Worm (Caenorhabditis elegans) whole organism, L4 larva: Measurements from ENCODE around the gene slcf-1.

ENCODE experiments used
- T26A8.4 ChIP-seq: fragments of 200-800 bp; sonication (Bioruptor generic); IDR thresholded peaks from 2 replicates; pipeline ENCODE4 v1.3.6; 2022; ENCODE audit warnings: missing genetic modification characterization, missing compliant biosample characterization
- Y48G9A.11 ChIP-seq: fragments of 200-800 bp; sonication (Bioruptor generic); IDR thresholded peaks from 2 replicates; pipeline ENCODE4 v1.3.6; 2022; ENCODE audit warnings: missing genetic modification reagents, missing genetic modification characterization, missing compliant biosample characterization
- Y75B8A.6 ChIP-seq: fragments of 200-800 bp; sonication (Bioruptor generic); IDR thresholded peaks from 2 replicates; pipeline ENCODE4 v1.3.6; 2022; ENCODE audit warnings: missing genetic modification reagents, missing genetic modification characterization, missing compliant biosample characterization
- ZK337.2 ChIP-seq: fragments of 200-800 bp; sonication (Bioruptor generic); IDR thresholded peaks from 2 replicates; pipeline ENCODE4 v1.3.6; 2022; ENCODE audit warnings: missing genetic modification reagents, missing genetic modification characterization, missing compliant biosample characterization
- aha-1 ChIP-seq: fragments of 150-350 bp; peaks from one replicate; lab custom pipeline; 2014; ENCODE audit warnings: missing biosample characterization, missing genetic modification characterization
- aly-2 ChIP-seq: sonication (generic microtip); optimal IDR thresholded peaks from 2 replicates; lab custom pipeline; 2018; ENCODE audit warnings: missing biosample characterization, missing genetic modification characterization
- arid-1 ChIP-seq: fragments of 200-800 bp; sonication (Bioruptor generic); conservative IDR thresholded peaks from 2 replicates; pipeline ENCODE4 v1.3.6; 2022; ENCODE audit warnings: missing genetic modification reagents, missing genetic modification characterization, missing compliant biosample characterization
- ceh-44 ChIP-seq: fragments of 200-800 bp; sonication (Bioruptor generic); IDR thresholded peaks from 2 replicates; pipeline ENCODE4 v1.3.6; 2022; ENCODE audit warnings: missing genetic modification reagents, missing genetic modification characterization, missing compliant biosample characterization
- ces-1 ChIP-seq: fragments of 150-350 bp; sonication (generic microtip); optimal IDR thresholded peaks from 4 replicates; lab custom pipeline; 2014; ENCODE audit warnings: missing biosample characterization, missing genetic modification reagents, missing genetic modification characterization
- daf-16 ChIP-seq, 3 experiments: sonication (generic microtip); optimal IDR thresholded peaks; 2 replicates each; lab custom pipeline; 2016 to 2017; ENCODE audit warnings: missing genetic modification characterization in 3 of 3, missing genetic modification reagents in 3 of 3, mild to moderate bottlenecking in 2 of 3, missing compliant biosample characterization in 2 of 3, missing biosample characterization in 1 of 3, moderate library complexity in 1 of 3
- daf-8 ChIP-seq: fragments of 200-800 bp; sonication (Bioruptor generic); IDR thresholded peaks from 2 replicates; pipeline ENCODE4 v1.3.6; 2022; ENCODE audit warnings: missing genetic modification characterization, missing compliant biosample characterization
- dmd-9 ChIP-seq: fragments of 200-800 bp; sonication (Bioruptor generic); IDR thresholded peaks from 2 replicates; pipeline ENCODE4 v1.3.6; 2022; ENCODE audit warnings: missing genetic modification reagents, missing genetic modification characterization, missing compliant biosample characterization
- dpl-1 ChIP-seq: fragments of 150-350 bp; optimal IDR thresholded peaks from 2 replicates; lab custom pipeline; 2014; ENCODE audit warnings: missing biosample characterization, missing genetic modification reagents, missing genetic modification characterization
- duxl-1 ChIP-seq: sonication (generic microtip); optimal IDR thresholded peaks from 2 replicates; lab custom pipeline; 2016; ENCODE audit warnings: mild to moderate bottlenecking, missing genetic modification characterization, moderate library complexity, missing compliant biosample characterization; ENCODE audit not compliant: poor library complexity
- egl-43 ChIP-seq: fragments of 200-800 bp; sonication (Bioruptor generic); IDR thresholded peaks from 2 replicates; pipeline ENCODE4 v1.3.6; 2022; ENCODE audit warnings: missing genetic modification reagents, missing genetic modification characterization, missing compliant biosample characterization
- fkh-10 ChIP-seq: fragments of 150-350 bp; optimal IDR thresholded peaks from 2 replicates; lab custom pipeline; 2014; ENCODE audit warnings: missing biosample characterization, missing genetic modification reagents, missing genetic modification characterization
- hlh-11 ChIP-seq: fragments of 200-800 bp; sonication (Bioruptor generic); optimal IDR thresholded peaks from 2 replicates; lab custom pipeline; 2018; ENCODE audit warnings: mild to moderate bottlenecking, missing genetic modification characterization, missing compliant biosample characterization
- hlh-30 ChIP-seq: sonication (generic microtip); optimal IDR thresholded peaks from 2 replicates; lab custom pipeline; 2017; ENCODE audit warnings: antibody characterized with exemption, mild to moderate bottlenecking, missing genetic modification characterization, missing compliant biosample characterization; ENCODE audit not compliant: insufficient read depth
- hmg-1.1 ChIP-seq: fragments of 200-800 bp; sonication (Bioruptor generic); IDR thresholded peaks from 2 replicates; pipeline ENCODE4 v1.3.6; 2022; ENCODE audit warnings: missing genetic modification reagents, missing genetic modification characterization, missing compliant biosample characterization
- lin-15B ChIP-seq: fragments of 150-350 bp; sonication (generic microtip); optimal IDR thresholded peaks from 3 replicates; lab custom pipeline; 2014; ENCODE audit warnings: missing biosample characterization, missing genetic modification characterization
- lin-38 ChIP-seq: fragments of 200-800 bp; sonication (Bioruptor generic); IDR thresholded peaks from 2 replicates; pipeline ENCODE4 v1.3.6; 2022; ENCODE audit warnings: missing genetic modification reagents, missing genetic modification characterization, missing compliant biosample characterization
- madf-5 ChIP-seq, 2 experiments: fragments of 200-800 bp; sonication (Bioruptor generic); IDR thresholded peaks; 2 replicates each; pipeline ENCODE4 v1.3.6; 2022; ENCODE audit warnings: missing compliant biosample characterization in 2 of 2, missing genetic modification characterization in 2 of 2
- madf-9 ChIP-seq: fragments of 200-800 bp; sonication (Bioruptor generic); conservative IDR thresholded peaks from 2 replicates; pipeline ENCODE4 v1.3.6; 2022; ENCODE audit warnings: missing genetic modification reagents, missing genetic modification characterization, missing compliant biosample characterization
- mdl-1 ChIP-seq, 2 experiments: fragments of 150-350 bp in 1 of 2; sonication (generic microtip) in 1 of 2; optimal IDR thresholded peaks; 2 replicates each; lab custom pipeline; 2014 to 2017; ENCODE audit warnings: missing biosample characterization in 2 of 2, missing genetic modification characterization in 2 of 2
- mep-1 ChIP-seq: fragments of 150-350 bp; sonication (generic microtip); optimal IDR thresholded peaks from 3 replicates; lab custom pipeline; 2014; ENCODE audit warnings: missing biosample characterization, missing genetic modification characterization
- mxl-3 ChIP-seq: fragments of 200-800 bp; sonication (Bioruptor generic); optimal IDR thresholded peaks from 2 replicates; lab custom pipeline; 2018; ENCODE audit warnings: mild to moderate bottlenecking, missing genetic modification characterization, missing compliant biosample characterization
- nhr-111 ChIP-seq: fragments of 200-800 bp; sonication (Bioruptor generic); optimal IDR thresholded peaks from 2 replicates; lab custom pipeline; 2018; ENCODE audit warnings: mild to moderate bottlenecking, missing genetic modification characterization, missing compliant biosample characterization
- nhr-237 ChIP-seq: sonication (generic microtip); optimal IDR thresholded peaks from 2 replicates; lab custom pipeline; 2017; ENCODE audit warnings: missing biosample characterization, missing genetic modification characterization
- nhr-42 ChIP-seq: fragments of 200-800 bp; sonication (Bioruptor generic); IDR thresholded peaks from 2 replicates; pipeline ENCODE4 v1.3.6; 2022; ENCODE audit warnings: missing genetic modification characterization, missing compliant biosample characterization
- nhr-77 ChIP-seq: fragments of 150-350 bp; optimal IDR thresholded peaks from 2 replicates; lab custom pipeline; 2014; ENCODE audit warnings: missing biosample characterization, missing genetic modification characterization
- pha-4 ChIP-seq, 2 experiments: fragments of 150-350 bp in 1 of 2; fragments of 200-800 bp in 1 of 2; sonication (Bioruptor generic) in 1 of 2; IDR thresholded peaks in 1 of 2; optimal IDR thresholded peaks in 1 of 2; 2 replicates each; pipeline versions ENCODE4 v1.3.6 to Lab custom; 2014 to 2022; ENCODE audit warnings: missing genetic modification characterization in 2 of 2, missing genetic modification reagents in 2 of 2, missing biosample characterization in 1 of 2, missing compliant biosample characterization in 1 of 2
- php-3 ChIP-seq: fragments of 200-800 bp; sonication (Bioruptor generic); IDR thresholded peaks from 2 replicates; pipeline ENCODE4 v1.3.6; 2022; ENCODE audit warnings: missing genetic modification reagents, missing genetic modification characterization, missing compliant biosample characterization
- sdz-12 ChIP-seq: fragments of 200-800 bp; sonication (Bioruptor generic); optimal IDR thresholded peaks from 2 replicates; lab custom pipeline; 2018; ENCODE audit warnings: mild to moderate bottlenecking, missing genetic modification characterization, missing compliant biosample characterization
- snpc-1.2 ChIP-seq: fragments of 200-800 bp; sonication (Bioruptor generic); IDR thresholded peaks from 2 replicates; pipeline ENCODE4 v1.3.6; 2022; ENCODE audit warnings: missing genetic modification reagents, missing genetic modification characterization, missing compliant biosample characterization
- snpc-4 ChIP-seq: fragments of 150-350 bp; optimal IDR thresholded peaks from 2 replicates; lab custom pipeline; 2014; ENCODE audit warnings: missing biosample characterization, missing genetic modification characterization
- unc-130 ChIP-seq: sonication (generic microtip); optimal IDR thresholded peaks from 2 replicates; lab custom pipeline; 2016; ENCODE audit warnings: missing genetic modification reagents, missing genetic modification characterization, missing compliant biosample characterization
- unc-62 ChIP-seq, 3 experiments: fragments of 150-350 bp in 1 of 3; sonication (generic microtip); optimal IDR thresholded peaks in 2 of 3; peaks in 1 of 3; 1 replicate in 1 of 3; 2 replicates in 2 of 3; lab custom pipeline; 2014 to 2017; ENCODE audit warnings: missing biosample characterization in 3 of 3, missing genetic modification characterization in 3 of 3, missing genetic modification reagents in 3 of 3, missing genotype in 1 of 3
- vab-7 ChIP-seq: fragments of 200-800 bp; sonication (Bioruptor generic); IDR thresholded peaks from 2 replicates; pipeline ENCODE4 v1.3.6; 2022; ENCODE audit warnings: missing genetic modification reagents, missing genetic modification characterization, missing compliant biosample characterization
- zip-11 ChIP-seq: fragments of 200-800 bp; sonication (Bioruptor generic); IDR thresholded peaks from 2 replicates; pipeline ENCODE4 v1.3.6; 2022; ENCODE audit warnings: missing genetic modification characterization, missing compliant biosample characterization
- ztf-11 ChIP-seq: fragments of 150-350 bp; optimal IDR thresholded peaks from 2 replicates; lab custom pipeline; 2014; ENCODE audit warnings: missing biosample characterization, missing genetic modification characterization
- ztf-7 ChIP-seq: fragments of 150-350 bp; optimal IDR thresholded peaks from 2 replicates; lab custom pipeline; 2014; ENCODE audit warnings: missing biosample characterization, missing genetic modification characterization

slcf-1 gene

ce11 chrX:10566775-10567174 is 37.7 kb downstream of the slcf-1 start:
- TF ChIP-seq lin-15B = no peak
- TF ChIP-seq fkh-10 (GFP tag; lab: Kevin White, UChicago) = no peak
- peak; percentile 66 for TF ChIP-seq dpl-1
- TF ChIP-seq hlh-30 = peak; percentile 5
- no peak for TF ChIP-seq snpc-1.2 (GFP tag; lab: Robert Waterston, UW)
- TF ChIP-seq ces-1 = peak; percentile 17
- no peak for TF ChIP-seq daf-8
- TF ChIP-seq sdz-12 (GFP tag; lab: Kevin White, UChicago) = no peak
- TF ChIP-seq dmd-9 (GFP tag; lab: Robert Waterston, UW) = no peak
- no peak for TF ChIP-seq nhr-111
- TF ChIP-seq duxl-1 (tag; lab: Kevin White, UChicago) = no peak
- TF ChIP-seq php-3 (GFP tag; lab: Robert Waterston, UW) = no peak
- no peak for TF ChIP-seq ceh-44 (GFP tag; lab: Robert Waterston, UW)
- no peak for TF ChIP-seq egl-43 (GFP tag; lab: Robert Waterston, UW)
- TF ChIP-seq Y75B8A.6 = no peak
- no peak for TF ChIP-seq nhr-42 (GFP tag; lab: Robert Waterston, UW)
- peak in 1 of 2 experiments; percentile 11 for TF ChIP-seq unc-62 (GFP tag; optimal IDR thresholded peaks at IDR 0.05 in 1 of 2; lab: Kevin White, UChicago)
- TF ChIP-seq unc-62 (tag; optimal IDR thresholded peaks at IDR 0.05; lab: Kevin White, UChicago) = no peak
- TF ChIP-seq ztf-11 (tag; lab: Kevin White, UChicago) = no peak
- no peak for TF ChIP-seq hlh-11 (tag; lab: Kevin White, UChicago)
- TF ChIP-seq mdl-1 (tag; optimal IDR thresholded peaks at IDR 0.05; lab: Kevin White, UChicago) = no peak
- TF ChIP-seq T26A8.4 (GFP tag; lab: Robert Waterston, UW) = no peak
- no peak for TF ChIP-seq daf-16 (GFP tag; optimal IDR thresholded peaks at IDR 0.05; lab: Kevin White, UChicago)
- peak; percentile 36 for TF ChIP-seq daf-16 (tag; optimal IDR thresholded peaks at IDR 0.05; lab: Kevin White, UChicago)
- TF ChIP-seq madf-5 (GFP tag; IDR thresholded peaks at IDR 0.05; lab: Robert Waterston, UW) = no peak
- no peak for TF ChIP-seq ztf-7 (tag; lab: Kevin White, UChicago)
- TF ChIP-seq unc-130 (GFP tag; lab: Kevin White, UChicago) = no peak
- no peak for TF ChIP-seq vab-7
- no peak for TF ChIP-seq madf-9 (GFP tag; lab: Robert Waterston, UW)
- TF ChIP-seq Y48G9A.11 (GFP tag; lab: Robert Waterston, UW) = no peak
- TF ChIP-seq nhr-77 (tag; lab: Kevin White, UChicago) = no peak
- no peak for TF ChIP-seq ZK337.2 (GFP tag; lab: Robert Waterston, UW)
- TF ChIP-seq mep-1 (tag; lab: Kevin White, UChicago) = peak; percentile 60
- no peak for TF ChIP-seq pha-4 (GFP tag; IDR thresholded peaks at IDR 0.05; lab: Robert Waterston, UW)
- no peak for TF ChIP-seq pha-4 (tag; optimal IDR thresholded peaks at IDR 0.05; lab: Kevin White, UChicago)
- no peak for TF ChIP-seq zip-11 (GFP tag; lab: Robert Waterston, UW)
- no peak for TF ChIP-seq nhr-237 (tag; lab: Kevin White, UChicago)
- no peak for TF ChIP-seq arid-1
- no peak for TF ChIP-seq aly-2 (tag; lab: Kevin White, UChicago)
- no peak for TF ChIP-seq snpc-4 (tag; lab: Kevin White, UChicago)
- TF ChIP-seq aha-1 = peak; percentile 75
- no peak for TF ChIP-seq mxl-3
- no peak for TF ChIP-seq lin-38 (GFP tag; lab: Robert Waterston, UW)
- TF ChIP-seq hmg-1.1 (GFP tag; lab: Robert Waterston, UW) = peak; percentile 56
